Fruit fly (Drosophila melanogaster) whole organism, pupa: ENCODE results near the gene ETHR.

ENCODE experiments used
- CG10348 ChIP-seq: fragments of 200-800 bp; sonication (Bioruptor generic); IDR thresholded peaks from 2 replicates; pipeline ENCODE4 v1.3.6; 2022; ENCODE audit warnings: missing biosample characterization, missing genetic modification characterization
- CG12605 ChIP-seq: fragments of 200-800 bp; sonication (Bioruptor generic); IDR thresholded peaks from 2 replicates; pipeline ENCODE4 v1.3.6; 2022; ENCODE audit warnings: missing biosample characterization, missing genetic modification characterization
- CG13204 ChIP-seq: fragments of 200-800 bp; sonication (Bioruptor generic); optimal IDR thresholded peaks from 2 replicates; lab custom pipeline; 2018; ENCODE audit warnings: missing biosample characterization, mild to moderate bottlenecking, missing genetic modification characterization, moderate library complexity
- CG8159 ChIP-seq: fragments of 200-800 bp; sonication (Bioruptor generic); optimal IDR thresholded peaks from 3 replicates; lab custom pipeline; 2018; ENCODE audit warnings: missing biosample characterization, mild to moderate bottlenecking, missing genetic modification characterization, moderate library complexity
- EcR ChIP-seq: fragments of 200-800 bp; sonication (Bioruptor generic); optimal IDR thresholded peaks from 3 replicates; lab custom pipeline; 2019; ENCODE audit warnings: missing biosample characterization, missing genetic modification characterization, mild to moderate bottlenecking, moderate library complexity, missing genetic modification reagents
- Pif1B ChIP-seq: fragments of 200-800 bp; sonication (Bioruptor generic); optimal IDR thresholded peaks from 3 replicates; lab custom pipeline; 2016; ENCODE audit warnings: missing biosample characterization, missing genetic modification characterization
- rn ChIP-seq: fragments of 200-800 bp; sonication (Bioruptor generic); IDR thresholded peaks from 2 replicates; pipeline ENCODE4 v1.3.6; 2022; ENCODE audit warnings: missing biosample characterization, missing genetic modification characterization

DNA sequence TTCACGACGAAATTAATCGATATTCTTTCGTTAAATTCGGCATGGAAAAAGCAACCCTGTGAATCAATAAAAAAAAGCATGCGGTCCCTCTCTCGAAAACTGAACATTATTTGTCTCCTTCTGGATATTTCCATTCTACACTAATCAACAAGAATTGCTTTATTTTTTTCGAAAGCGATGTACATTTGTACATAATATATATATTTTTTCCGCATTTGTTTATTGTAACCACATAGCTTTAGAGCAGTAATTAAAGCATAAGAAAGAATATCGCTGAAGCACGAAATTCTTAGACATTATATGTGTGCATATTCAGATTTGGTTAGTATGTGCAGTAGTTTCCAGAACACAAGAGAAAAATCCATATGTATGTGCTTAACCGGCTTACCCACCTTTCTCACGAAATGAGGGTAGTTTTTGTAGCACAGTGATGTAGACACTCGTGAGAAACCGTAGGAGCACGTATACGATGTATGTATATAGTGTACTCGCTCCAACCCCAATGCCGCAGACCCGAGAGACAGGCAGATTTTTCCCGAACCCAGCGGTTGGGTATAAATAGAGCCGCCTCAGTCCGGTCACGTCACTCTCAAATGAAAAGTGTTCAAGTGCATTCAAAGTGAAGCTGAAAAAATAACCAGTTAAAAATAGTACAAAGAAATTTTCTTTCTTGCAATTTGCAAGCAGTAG is 49.4 kb downstream of the ETHR start:
- TF ChIP-seq CG12605 (no peak), rn (GFP tag; lab: Robert Waterston, UW) (no peak), EcR (peak; percentile 36), Pif1B (GFP tag; lab: Kevin White, UChicago) (peak; percentile 93), CG10348 (GFP tag; lab: Robert Waterston, UW) (no peak), CG13204 (GFP tag; lab: Kevin White, UChicago) (peak; percentile 86), CG8159 (tag; lab: Kevin White, UChicago) (peak; percentile 95)
